Worm (Caenorhabditis elegans): ENCODE data around the gene srz-19.
A peak's percentile ranks its signal among the peaks of the same experiment; 100 is the strongest.

The srz-19 gene

DNA sequence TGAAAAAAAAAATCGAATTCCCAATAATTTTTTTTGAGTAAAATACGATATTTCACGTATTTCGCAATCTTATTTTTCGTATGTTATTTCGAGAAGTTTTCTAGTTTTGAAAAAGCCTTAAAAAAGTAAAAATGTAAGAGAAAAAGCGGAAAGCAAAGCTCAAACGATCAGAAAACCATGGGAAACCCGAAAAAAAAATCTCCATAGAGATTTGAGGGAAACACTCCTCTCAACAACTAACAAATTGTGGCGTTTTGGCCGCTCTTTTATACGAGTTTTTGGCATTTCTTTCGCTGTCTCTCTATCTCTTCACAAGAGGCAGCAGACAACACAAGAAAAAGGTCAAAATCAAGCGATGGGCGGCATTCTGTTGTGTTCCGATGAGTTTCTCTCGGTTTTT is 45.2 kb upstream of the srz-19 start (continued):
- TF ChIP-seq T26A8.4 (GFP tag; IDR thresholded peaks at IDR 0.05) (0 out of 2 replicates have a peak, but pooled peaks have one; percentile 34), T20F7.1 (GFP tag; optimal IDR thresholded peaks at IDR 0.05) (no peak), madf-9 (GFP tag; conservative IDR thresholded peaks at IDR 0.05) (no peak), arid-1 (GFP tag; conservative IDR thresholded peaks at IDR 0.05) (no peak), R02D3.7 (tag; optimal IDR thresholded peaks at IDR 0.05) (no peak), nhr-6 (tag; optimal IDR thresholded peaks at IDR 0.05) (peak; percentile 63), zfp-3 (GFP tag; conservative IDR thresholded peaks at IDR 0.05) (no peak), jun-1 (tag; optimal IDR thresholded peaks at IDR 0.05) (no peak), dpl-1 (GFP tag; optimal IDR thresholded peaks at IDR 0.05) (peak; percentile 34), lim-7 (GFP tag; IDR thresholded peaks at IDR 0.05) (no peak), mdl-1 (tag; optimal IDR thresholded peaks at IDR 0.05) (peak in 1 of 2 experiments; percentile 8), mes-2 (tag; optimal IDR thresholded peaks at IDR 0.05; ENCODE audit: poor library complexity, severe bottlenecking) (peak; percentile 43), madf-5 (GFP tag; IDR thresholded peaks at IDR 0.05) (no peak), ceh-32 (tag; optimal IDR thresholded peaks at IDR 0.05; ENCODE audit: poor library complexity) (no peak), sdz-12 (GFP tag; optimal IDR thresholded peaks at IDR 0.05) (no peak), aha-1 (tag) (no peak), mep-1 (tag; optimal IDR thresholded peaks at IDR 0.05) (peak; percentile 72), F44E2.7 (GFP tag; IDR thresholded peaks at IDR 0.05) (no peak), ceh-44 (GFP tag; IDR thresholded peaks at IDR 0.05) (no peak), nhr-237 (tag; optimal IDR thresholded peaks at IDR 0.05) (no peak), daf-16 (GFP tag; optimal IDR thresholded peaks at IDR 0.05) (no peak), daf-16 (tag; optimal IDR thresholded peaks at IDR 0.05) (peak; percentile 1), Y5F2A.4 (GFP tag; optimal IDR thresholded peaks at IDR 0.05) (no peak), nhr-28 (tag; optimal IDR thresholded peaks at IDR 0.05) (peak; percentile 67), mxl-2 (GFP tag; conservative IDR thresholded peaks at IDR 0.05) (no peak), ceh-62 (tag; optimal IDR thresholded peaks at IDR 0.05) (no peak), Y48G9A.11 (GFP tag; IDR thresholded peaks at IDR 0.05) (no peak), spr-3 (GFP tag; optimal IDR thresholded peaks at IDR 0.05) (no peak), F37D6.2 (tag; optimal IDR thresholded peaks at IDR 0.05) (no peak), cey-2 (tag; optimal IDR thresholded peaks at IDR 0.05; ENCODE audit: borderline replicate concordance, insufficient read depth) (no peak), Y105C5A.15 (GFP tag; IDR thresholded peaks at IDR 0.05) (no peak), lsy-2 (tag; optimal IDR thresholded peaks at IDR 0.05) (peak in 1 of 2 experiments; percentile 36), hlh-11 (tag; optimal IDR thresholded peaks at IDR 0.05) (peak; percentile 71), vab-7 (GFP tag; IDR thresholded peaks at IDR 0.05) (no peak), zip-2 (tag; optimal IDR thresholded peaks at IDR 0.05) (no peak), ceh-82 (tag; optimal IDR thresholded peaks at IDR 0.05) (no peak), nhr-77 (tag; optimal IDR thresholded peaks at IDR 0.05) (peak; percentile 55), nhr-11 (tag; optimal IDR thresholded peaks at IDR 0.05) (peak; percentile 14), fos-1 (tag; optimal IDR thresholded peaks at IDR 0.05) (no peak)

DNA sequence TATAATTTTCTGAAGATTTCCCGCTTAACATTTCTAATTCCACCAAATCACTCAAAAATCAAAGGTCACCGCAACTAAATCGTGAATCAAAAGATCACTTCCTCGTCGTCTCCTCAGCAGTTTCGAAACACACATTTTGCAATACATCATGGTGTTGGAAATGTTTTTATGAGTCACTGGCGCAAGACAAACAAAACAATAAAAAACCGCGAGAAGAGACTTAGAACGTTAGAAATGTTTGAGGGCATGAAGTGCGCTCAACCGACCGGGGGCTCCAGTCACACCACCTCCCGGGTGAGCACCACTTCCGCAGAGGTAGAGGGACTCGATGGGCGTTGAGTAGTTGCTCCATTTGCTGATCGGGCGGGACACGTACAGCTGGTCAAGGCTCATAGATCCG is 44.3 kb upstream of the srz-19 start:
- TF ChIP-seq ceh-44 (GFP tag; IDR thresholded peaks at IDR 0.05) (no peak), pha-4 (GFP tag; IDR thresholded peaks at IDR 0.05) (no peak), pha-4 (tag; optimal IDR thresholded peaks at IDR 0.05) (peak; percentile 38), mxl-3 (GFP tag; optimal IDR thresholded peaks at IDR 0.05) (no peak), snpc-4 (tag; optimal IDR thresholded peaks at IDR 0.05) (no peak), ceh-62 (tag; optimal IDR thresholded peaks at IDR 0.05) (no peak), Y75B8A.6 (GFP tag; IDR thresholded peaks at IDR 0.05) (no peak), dpl-1 (GFP tag; optimal IDR thresholded peaks at IDR 0.05) (no peak), unc-130 (GFP tag; optimal IDR thresholded peaks at IDR 0.05) (no peak), lin-13 (GFP tag; optimal IDR thresholded peaks at IDR 0.05) (peak; percentile 42), zfp-3 (GFP tag; conservative IDR thresholded peaks at IDR 0.05) (no peak), lin-39 (tag; optimal IDR thresholded peaks at IDR 0.05) (no peak), set-16 (GFP tag; IDR thresholded peaks at IDR 0.05) (peak; percentile 57), zip-2 (tag; optimal IDR thresholded peaks at IDR 0.05) (no peak), aha-1 (tag) (no peak), skn-1 (tag; optimal IDR thresholded peaks at IDR 0.05) (no peak), dve-1 (tag; optimal IDR thresholded peaks at IDR 0.05; ENCODE audit: insufficient read depth) (peak; percentile 70), F37D6.2 (tag; optimal IDR thresholded peaks at IDR 0.05) (no peak), snpc-1.2 (GFP tag; IDR thresholded peaks at IDR 0.05) (no peak), nhr-6 (tag; optimal IDR thresholded peaks at IDR 0.05) (peak; percentile 86), ctbp-1 (GFP tag; IDR thresholded peaks at IDR 0.05) (no peak), nhr-28 (tag; optimal IDR thresholded peaks at IDR 0.05) (peak; percentile 7), lin-1 (GFP tag; IDR thresholded peaks at IDR 0.05) (no peak)

All from whole organism, L4 larva.